Fruit fly (Drosophila melanogaster) whole organism: ENCODE data around the gene Etl1.

ENCODE experiments used
- CG8478 ChIP-seq: fragments of >200 bp; optimal IDR thresholded peaks from 2 replicates; lab custom pipeline; 2018; ENCODE audit warnings: inconsistent platforms
- pan ChIP-seq: fragments of >200 bp; optimal IDR thresholded peaks from 2 replicates; lab custom pipeline; 2017
- psq ChIP-seq: fragments of >200 bp; optimal IDR thresholded peaks from 2 replicates; lab custom pipeline; 2017

dm6 chr2L:9897296-9897695, 15.1 kb downstream of the Etl1 start, which contains the start of gene RpS2:
- no peak for TF ChIP-seq psq (lab: Kevin White, UChicago)
- no peak for TF ChIP-seq CG8478 (lab: Kevin White, UChicago)
- TF ChIP-seq pan (lab: Kevin White, UChicago) = no peak
